Worm (Caenorhabditis elegans) whole organism, L4 larva: ENCODE data around the gene gpa-12.

Source experiments
- F10B5.3 ChIP-seq: sonication (generic microtip); optimal IDR thresholded peaks from 2 replicates; lab custom pipeline; 2016; ENCODE audit warnings: mild to moderate bottlenecking, missing genetic modification characterization, missing compliant biosample characterization
- F26F4.8 ChIP-seq: fragments of 200-800 bp; sonication (Bioruptor generic); conservative IDR thresholded peaks from 2 replicates; pipeline ENCODE4 v1.3.6; 2022; ENCODE audit warnings: missing genetic modification characterization, missing compliant biosample characterization
- F44E2.7 ChIP-seq: fragments of 200-800 bp; sonication (Bioruptor generic); IDR thresholded peaks from 2 replicates; pipeline ENCODE4 v2.1.2; 2022; ENCODE audit warnings: missing genetic modification characterization, missing compliant biosample characterization
- Y105C5A.15 ChIP-seq: fragments of 200-800 bp; sonication (Bioruptor generic); IDR thresholded peaks from 2 replicates; pipeline ENCODE4 v1.3.6; 2022; ENCODE audit warnings: missing genetic modification characterization, missing compliant biosample characterization
- Y48G9A.11 ChIP-seq: fragments of 200-800 bp; sonication (Bioruptor generic); IDR thresholded peaks from 2 replicates; pipeline ENCODE4 v1.3.6; 2022; ENCODE audit warnings: missing genetic modification reagents, missing genetic modification characterization, missing compliant biosample characterization
- ZK337.2 ChIP-seq: fragments of 200-800 bp; sonication (Bioruptor generic); IDR thresholded peaks from 2 replicates; pipeline ENCODE4 v1.3.6; 2022; ENCODE audit warnings: missing genetic modification reagents, missing genetic modification characterization, missing compliant biosample characterization
- aha-1 ChIP-seq: fragments of 150-350 bp; peaks from one replicate; lab custom pipeline; 2014; ENCODE audit warnings: missing biosample characterization, missing genetic modification characterization
- aly-2 ChIP-seq: sonication (generic microtip); optimal IDR thresholded peaks from 2 replicates; lab custom pipeline; 2018; ENCODE audit warnings: missing biosample characterization, missing genetic modification characterization
- ceh-32 ChIP-seq: sonication (generic microtip); optimal IDR thresholded peaks from 2 replicates; lab custom pipeline; 2016; ENCODE audit warnings: mild to moderate bottlenecking, missing genetic modification characterization, missing compliant biosample characterization; ENCODE audit not compliant: poor library complexity
- ceh-62 ChIP-seq: sonication (generic microtip); optimal IDR thresholded peaks from 2 replicates; lab custom pipeline; 2017; ENCODE audit warnings: missing biosample characterization, missing genetic modification characterization
- ceh-82 ChIP-seq: sonication (generic microtip); optimal IDR thresholded peaks from 2 replicates; lab custom pipeline; 2017; ENCODE audit warnings: missing biosample characterization, missing genetic modification characterization
- daf-12 ChIP-seq: fragments of 150-350 bp; optimal IDR thresholded peaks from 2 replicates; lab custom pipeline; 2014; ENCODE audit warnings: missing biosample characterization, missing genetic modification reagents, missing genetic modification characterization
- daf-16 ChIP-seq, 3 experiments: sonication (generic microtip); optimal IDR thresholded peaks; 2 replicates each; lab custom pipeline; 2016 to 2017; ENCODE audit warnings: missing genetic modification characterization in 3 of 3, missing genetic modification reagents in 3 of 3, mild to moderate bottlenecking in 2 of 3, missing compliant biosample characterization in 2 of 3, missing biosample characterization in 1 of 3, moderate library complexity in 1 of 3
- daf-19 ChIP-seq: fragments of 200-800 bp; sonication (Bioruptor generic); conservative IDR thresholded peaks from 2 replicates; pipeline ENCODE4 v1.3.6; 2022; ENCODE audit warnings: missing genetic modification characterization, missing compliant biosample characterization
- dmd-6 ChIP-seq: fragments of 200-800 bp; sonication (Bioruptor generic); IDR thresholded peaks from 2 replicates; pipeline ENCODE4 v1.3.6; 2022; ENCODE audit warnings: missing genetic modification reagents, missing genetic modification characterization, missing compliant biosample characterization
- dmd-8 ChIP-seq: fragments of 200-800 bp; sonication (Bioruptor generic); IDR thresholded peaks from 2 replicates; pipeline ENCODE4 v1.3.6; 2022; ENCODE audit warnings: missing genetic modification characterization, missing compliant biosample characterization
- dpl-1 ChIP-seq: fragments of 150-350 bp; optimal IDR thresholded peaks from 2 replicates; lab custom pipeline; 2014; ENCODE audit warnings: missing biosample characterization, missing genetic modification reagents, missing genetic modification characterization
- dve-1 ChIP-seq: sonication (generic microtip); optimal IDR thresholded peaks from 2 replicates; lab custom pipeline; 2017; ENCODE audit warnings: antibody characterized with exemption, mild to moderate bottlenecking, missing genetic modification characterization, missing compliant biosample characterization; ENCODE audit not compliant: insufficient read depth
- egl-43 ChIP-seq: fragments of 200-800 bp; sonication (Bioruptor generic); IDR thresholded peaks from 2 replicates; pipeline ENCODE4 v1.3.6; 2022; ENCODE audit warnings: missing genetic modification reagents, missing genetic modification characterization, missing compliant biosample characterization
- fos-1 ChIP-seq: fragments of 150-350 bp; optimal IDR thresholded peaks from 2 replicates; lab custom pipeline; 2014; ENCODE audit warnings: missing biosample characterization, missing genetic modification characterization
- hlh-11 ChIP-seq: fragments of 200-800 bp; sonication (Bioruptor generic); optimal IDR thresholded peaks from 2 replicates; lab custom pipeline; 2018; ENCODE audit warnings: mild to moderate bottlenecking, missing genetic modification characterization, missing compliant biosample characterization
- hlh-30 ChIP-seq: sonication (generic microtip); optimal IDR thresholded peaks from 2 replicates; lab custom pipeline; 2017; ENCODE audit warnings: antibody characterized with exemption, mild to moderate bottlenecking, missing genetic modification characterization, missing compliant biosample characterization; ENCODE audit not compliant: insufficient read depth
- jun-1 ChIP-seq: fragments of 150-350 bp; optimal IDR thresholded peaks from 2 replicates; lab custom pipeline; 2014; ENCODE audit warnings: missing biosample characterization, missing genetic modification reagents, missing genetic modification characterization
- lim-7 ChIP-seq: fragments of 200-800 bp; sonication (Bioruptor generic); IDR thresholded peaks from 2 replicates; pipeline ENCODE4 v1.3.6; 2022; ENCODE audit warnings: missing genetic modification characterization, missing compliant biosample characterization
- lin-15B ChIP-seq: fragments of 150-350 bp; sonication (generic microtip); optimal IDR thresholded peaks from 3 replicates; lab custom pipeline; 2014; ENCODE audit warnings: missing biosample characterization, missing genetic modification characterization
- lin-29 ChIP-seq: fragments of 200-800 bp; sonication (Bioruptor generic); IDR thresholded peaks from 2 replicates; pipeline ENCODE4 v1.3.6; 2022; ENCODE audit warnings: missing genetic modification reagents, missing genetic modification characterization, missing compliant biosample characterization
- lin-39 ChIP-seq: fragments of 150-350 bp; optimal IDR thresholded peaks from 2 replicates; lab custom pipeline; 2014; ENCODE audit warnings: missing biosample characterization, missing genetic modification reagents, missing genetic modification characterization
- mdl-1 ChIP-seq, 2 experiments: fragments of 150-350 bp in 1 of 2; sonication (generic microtip) in 1 of 2; optimal IDR thresholded peaks; 2 replicates each; lab custom pipeline; 2014 to 2017; ENCODE audit warnings: missing biosample characterization in 2 of 2, missing genetic modification characterization in 2 of 2
- mep-1 ChIP-seq: fragments of 150-350 bp; sonication (generic microtip); optimal IDR thresholded peaks from 3 replicates; lab custom pipeline; 2014; ENCODE audit warnings: missing biosample characterization, missing genetic modification characterization
- mxl-2 ChIP-seq: fragments of 200-800 bp; sonication (Bioruptor generic); conservative IDR thresholded peaks from 2 replicates; pipeline ENCODE4 v1.3.6; 2022; ENCODE audit warnings: missing genetic modification reagents, missing genetic modification characterization, missing compliant biosample characterization
- nhr-25 ChIP-seq: sonication (generic microtip); optimal IDR thresholded peaks from 2 replicates; lab custom pipeline; 2017; ENCODE audit warnings: missing genetic modification characterization, mild to moderate bottlenecking, missing compliant biosample characterization, antibody characterized with exemption, moderate library complexity, borderline replicate concordance; ENCODE audit not compliant: insufficient read depth
- nhr-28 ChIP-seq: fragments of 150-350 bp; optimal IDR thresholded peaks from 2 replicates; lab custom pipeline; 2014; ENCODE audit warnings: missing biosample characterization, missing genetic modification characterization
- nhr-42 ChIP-seq: fragments of 200-800 bp; sonication (Bioruptor generic); IDR thresholded peaks from 2 replicates; pipeline ENCODE4 v1.3.6; 2022; ENCODE audit warnings: missing genetic modification characterization, missing compliant biosample characterization
- nhr-76 ChIP-seq: fragments of 150-350 bp; optimal IDR thresholded peaks from 2 replicates; lab custom pipeline; 2014; ENCODE audit warnings: missing biosample characterization, missing genetic modification characterization
- nhr-77 ChIP-seq: fragments of 150-350 bp; optimal IDR thresholded peaks from 2 replicates; lab custom pipeline; 2014; ENCODE audit warnings: missing biosample characterization, missing genetic modification characterization
- php-3 ChIP-seq: fragments of 200-800 bp; sonication (Bioruptor generic); IDR thresholded peaks from 2 replicates; pipeline ENCODE4 v1.3.6; 2022; ENCODE audit warnings: missing genetic modification reagents, missing genetic modification characterization, missing compliant biosample characterization
- pqm-1 ChIP-seq: sonication (generic microtip); optimal IDR thresholded peaks from 2 replicates; lab custom pipeline; 2017; ENCODE audit warnings: missing biosample characterization, missing genetic modification characterization
- saeg-2 ChIP-seq: fragments of 200-800 bp; sonication (Bioruptor generic); IDR thresholded peaks from 2 replicates; pipeline ENCODE4 v1.3.6; 2022; ENCODE audit warnings: missing genetic modification reagents, missing genetic modification characterization, missing compliant biosample characterization
- sdz-12 ChIP-seq: fragments of 200-800 bp; sonication (Bioruptor generic); optimal IDR thresholded peaks from 2 replicates; lab custom pipeline; 2018; ENCODE audit warnings: mild to moderate bottlenecking, missing genetic modification characterization, missing compliant biosample characterization
- set-16 ChIP-seq: fragments of 200-800 bp; sonication (Bioruptor generic); IDR thresholded peaks from 2 replicates; pipeline ENCODE4 v1.3.6; 2022; ENCODE audit warnings: missing genetic modification reagents, missing genetic modification characterization, missing compliant biosample characterization
- skn-1 ChIP-seq: fragments of 150-350 bp; optimal IDR thresholded peaks from 2 replicates; lab custom pipeline; 2014; ENCODE audit warnings: missing biosample characterization, missing genetic modification characterization
- spr-1 ChIP-seq: sonication (generic microtip); optimal IDR thresholded peaks from 2 replicates; lab custom pipeline; 2016; ENCODE audit warnings: mild to moderate bottlenecking, missing genetic modification characterization, missing compliant biosample characterization
- unc-62 ChIP-seq, 3 experiments: fragments of 150-350 bp in 1 of 3; sonication (generic microtip); optimal IDR thresholded peaks in 2 of 3; peaks in 1 of 3; 1 replicate in 1 of 3; 2 replicates in 2 of 3; lab custom pipeline; 2014 to 2017; ENCODE audit warnings: missing biosample characterization in 3 of 3, missing genetic modification characterization in 3 of 3, missing genetic modification reagents in 3 of 3, missing genotype in 1 of 3
- vab-7 ChIP-seq: fragments of 200-800 bp; sonication (Bioruptor generic); IDR thresholded peaks from 2 replicates; pipeline ENCODE4 v1.3.6; 2022; ENCODE audit warnings: missing genetic modification reagents, missing genetic modification characterization, missing compliant biosample characterization
- zag-1 ChIP-seq: fragments of 150-350 bp; optimal IDR thresholded peaks from 2 replicates; lab custom pipeline; 2014; ENCODE audit warnings: missing biosample characterization, missing genetic modification characterization
- zfp-2 ChIP-seq: sonication (generic microtip); optimal IDR thresholded peaks from 2 replicates; lab custom pipeline; 2016; ENCODE audit warnings: mild to moderate bottlenecking, missing genetic modification characterization, missing compliant biosample characterization

Gene gpa-12

DNA sequence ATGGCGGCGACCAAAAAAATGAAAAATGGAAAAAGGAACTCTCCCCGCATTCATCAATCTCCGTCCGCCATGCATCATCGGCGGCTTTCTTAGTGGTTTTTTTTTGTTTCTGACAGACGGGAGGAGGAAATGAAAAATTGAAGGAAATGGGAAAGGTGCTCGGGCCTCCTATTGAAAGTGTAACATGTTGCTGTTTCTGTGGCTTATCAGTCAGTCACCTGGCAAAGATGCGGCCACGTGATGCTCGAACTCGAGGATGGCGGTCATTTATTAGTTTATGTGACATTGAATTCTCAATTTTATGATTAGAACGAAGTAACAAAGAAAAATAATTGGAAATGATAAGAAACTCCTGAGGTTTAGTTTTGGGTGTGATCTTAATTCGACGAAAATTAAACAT is 21.3 kb downstream of the gpa-12 start (continued):
- TF ChIP-seq saeg-2 (GFP tag; lab: Robert Waterston, UW): 0 out of 2 replicates have a peak, but pooled peaks have one; percentile 20
- no peak for TF ChIP-seq ceh-62
- peak in 1 of 2 experiments; percentile 60 for TF ChIP-seq mdl-1 (tag; optimal IDR thresholded peaks at IDR 0.05; lab: Kevin White, UChicago)

DNA sequence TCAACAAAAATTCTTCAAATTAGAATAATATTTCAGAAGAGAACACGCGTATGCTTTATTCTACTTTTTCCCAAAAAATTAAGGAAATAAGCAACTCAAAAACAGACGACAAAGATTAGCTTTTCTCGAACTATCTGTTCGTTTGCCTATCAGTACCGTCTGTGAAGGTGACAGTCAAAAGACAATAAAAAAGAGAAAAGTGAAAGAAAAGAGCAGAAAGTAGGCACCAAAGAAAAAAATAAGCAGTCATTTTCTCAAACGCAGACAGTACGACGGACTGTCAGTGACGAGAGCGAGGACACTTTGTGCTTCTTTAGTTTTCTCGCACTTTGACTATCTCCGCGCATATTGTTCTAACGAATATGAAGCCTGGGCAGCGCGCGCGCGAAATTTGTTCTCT is 23.2 kb downstream of the gpa-12 start:
- TF ChIP-seq pqm-1 (tag; lab: Kevin White, UChicago) (peak; percentile 14), lin-15B (tag; lab: Kevin White, UChicago) (no peak), daf-16 (GFP tag; optimal IDR thresholded peaks at IDR 0.05; lab: Kevin White, UChicago) (no peak), daf-16 (tag; optimal IDR thresholded peaks at IDR 0.05; lab: Kevin White, UChicago) (peak; percentile 37), F44E2.7 (GFP tag; lab: Robert Waterston, UW) (no peak), hlh-30 (peak; percentile 0), php-3 (GFP tag; lab: Robert Waterston, UW) (0 out of 2 replicates have a peak, but pooled peaks have one; percentile 6), unc-62 (GFP tag; optimal IDR thresholded peaks at IDR 0.05 in 1 of 2; lab: Kevin White, UChicago) (no peak), unc-62 (tag; optimal IDR thresholded peaks at IDR 0.05; lab: Kevin White, UChicago) (no peak), hlh-11 (tag; lab: Kevin White, UChicago) (peak; percentile 54), dve-1 (tag; lab: Kevin White, UChicago) (peak; percentile 68), dmd-6 (GFP tag; lab: Robert Waterston, UW) (peak; percentile 73), nhr-28 (tag; lab: Kevin White, UChicago) (peak; percentile 18), vab-7 (GFP tag; lab: Robert Waterston, UW) (no peak)
- TF ChIP-seq, all 104 proteins: peak for 8

DNA sequence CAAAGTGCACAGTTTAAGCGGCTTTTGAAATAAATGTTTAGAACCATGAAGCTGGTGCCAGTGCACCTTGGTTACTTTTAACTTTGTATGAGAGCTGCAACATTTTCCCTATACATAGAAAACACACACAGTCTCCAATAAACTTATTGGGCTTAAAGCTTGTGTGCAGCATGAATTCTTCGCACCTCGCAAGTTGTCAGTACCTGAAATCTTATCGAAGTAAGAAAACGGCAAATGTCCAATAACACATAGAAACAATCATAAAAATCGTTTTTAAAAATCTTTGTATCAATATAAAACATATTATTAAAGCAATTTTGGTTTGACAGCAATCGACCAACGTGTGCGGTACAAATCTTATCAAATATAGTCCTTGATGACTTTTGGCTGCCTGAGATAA is 25.0 kb downstream of the gpa-12 start:
- TF ChIP-seq set-16 (GFP tag; lab: Robert Waterston, UW) (no peak), dmd-8 (GFP tag; lab: Robert Waterston, UW) (no peak), dpl-1 (GFP tag; lab: Kevin White, UChicago) (no peak), egl-43 (GFP tag; lab: Robert Waterston, UW) (no peak), ceh-62 (no peak), aha-1 (no peak), mep-1 (tag; lab: Kevin White, UChicago) (no peak), spr-1 (tag; lab: Kevin White, UChicago) (no peak), daf-19 (no peak), nhr-77 (tag; lab: Kevin White, UChicago) (no peak), lim-7 (GFP tag; lab: Robert Waterston, UW) (no peak), lin-39 (no peak), zfp-2 (no peak), php-3 (GFP tag; lab: Robert Waterston, UW) (0 out of 2 replicates have a peak, but pooled peaks have one; percentile 32), daf-16 (GFP tag; optimal IDR thresholded peaks at IDR 0.05; lab: Kevin White, UChicago) (no peak), daf-16 (tag; optimal IDR thresholded peaks at IDR 0.05; lab: Kevin White, UChicago) (no peak), hlh-30 (no peak), Y48G9A.11 (GFP tag; lab: Robert Waterston, UW) (no peak), unc-62 (GFP tag; optimal IDR thresholded peaks at IDR 0.05 in 1 of 2; lab: Kevin White, UChicago) (peak in 1 of 2 experiments; percentile 93), unc-62 (tag; optimal IDR thresholded peaks at IDR 0.05; lab: Kevin White, UChicago) (no peak), ZK337.2 (GFP tag; lab: Robert Waterston, UW) (no peak), aly-2 (tag; lab: Kevin White, UChicago) (no peak), jun-1 (tag; lab: Kevin White, UChicago) (no peak), sdz-12 (no peak), nhr-42 (GFP tag; lab: Robert Waterston, UW) (no peak), zag-1 (tag; lab: Kevin White, UChicago) (no peak), mxl-2 (no peak), Y105C5A.15 (GFP tag; lab: Robert Waterston, UW) (no peak), ceh-82 (no peak), nhr-76 (no peak), ceh-32 (tag; lab: Kevin White, UChicago) (no peak), F10B5.3 (tag; lab: Kevin White, UChicago) (peak; percentile 22), fos-1 (tag; lab: Kevin White, UChicago) (no peak), skn-1 (tag; lab: Kevin White, UChicago) (no peak), nhr-25 (tag; lab: Kevin White, UChicago) (no peak), lin-29 (no peak), F26F4.8 (no peak), daf-12 (no peak), dve-1 (tag; lab: Kevin White, UChicago) (peak; percentile 4)
